Fruit fly (Drosophila melanogaster): ENCODE measurements around the gene vkg.

DNA sequence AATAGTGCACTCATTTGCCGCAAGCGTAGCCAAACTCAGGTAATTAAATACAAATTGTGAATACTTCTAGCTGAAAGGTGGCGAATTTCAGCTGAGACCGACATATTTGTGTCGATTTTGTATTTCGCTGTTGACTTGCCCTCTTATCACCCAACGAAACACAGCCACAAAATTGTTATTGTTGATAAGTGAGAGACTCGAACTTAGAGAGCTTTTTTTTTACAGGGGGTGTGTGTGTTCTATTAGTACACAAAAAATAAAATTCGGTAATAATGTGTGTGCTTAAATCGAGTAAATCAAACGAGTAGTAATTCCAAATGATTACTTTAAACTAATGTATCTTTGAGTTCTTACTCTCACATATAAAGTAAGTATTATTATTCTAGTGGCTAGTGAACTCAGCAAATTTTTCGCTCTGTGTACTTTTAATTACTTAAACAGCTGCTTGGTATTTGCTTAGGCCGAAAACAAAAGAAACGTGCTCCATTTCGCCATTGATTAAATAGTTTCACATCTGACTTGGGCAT, 33.0 kb upstream of the vkg start:
- TF ChIP-seq Myc (optimal IDR thresholded peaks at IDR 0.05) (no peak), sage (GFP tag; optimal IDR thresholded peaks at IDR 0.05) (peak; percentile 80)

Data from whole organism, wandering third instar larva.